Worm (Caenorhabditis elegans) whole organism, L1 larva: ENCODE results near the gene C05E4.12.

Experiments
- C04F5.9 ChIP-seq: sonication (generic microtip); optimal IDR thresholded peaks from 2 replicates; lab custom pipeline; 2016; ENCODE audit warnings: missing genetic modification characterization, missing compliant biosample characterization
- C16A3.4 ChIP-seq: fragments of 150-350 bp; optimal IDR thresholded peaks from 2 replicates; lab custom pipeline; 2014; ENCODE audit warnings: missing biosample characterization, missing genetic modification characterization
- C34B4.2 ChIP-seq: sonication (generic microtip); optimal IDR thresholded peaks from 2 replicates; lab custom pipeline; 2017; ENCODE audit warnings: mild to moderate bottlenecking, missing genetic modification characterization, missing compliant biosample characterization
- F16B12.6 ChIP-seq: fragments of 150-350 bp; optimal IDR thresholded peaks from 2 replicates; lab custom pipeline; 2014; ENCODE audit warnings: missing biosample characterization, missing genetic modification characterization
- aly-2 ChIP-seq: fragments of 150-350 bp; optimal IDR thresholded peaks from 2 replicates; lab custom pipeline; 2014; ENCODE audit warnings: missing biosample characterization, missing genetic modification characterization
- ama-1 ChIP-seq: fragments of 150-350 bp; optimal IDR thresholded peaks from 2 replicates; lab custom pipeline; 2014
- blmp-1 ChIP-seq: fragments of 150-350 bp; optimal IDR thresholded peaks from 2 replicates; lab custom pipeline; 2014; ENCODE audit warnings: missing biosample characterization, missing genetic modification characterization
- ceh-82 ChIP-seq, 3 experiments: fragments of 150-350 bp in 1 of 3; sonication (generic microtip) in 2 of 3; optimal IDR thresholded peaks; 2 replicates each; lab custom pipeline; 2014 to 2017; ENCODE audit warnings: missing biosample characterization in 3 of 3, missing genetic modification characterization in 3 of 3
- ceh-88 ChIP-seq: fragments of 200-800 bp; sonication (Bioruptor generic); IDR thresholded peaks from 2 replicates; pipeline ENCODE4 v1.3.6; 2022; ENCODE audit warnings: missing genetic modification characterization, missing compliant biosample characterization
- efl-1 ChIP-seq, 4 experiments: fragments of 150-350 bp; optimal IDR thresholded peaks in 3 of 4; peaks in 1 of 4; 1 replicate in 1 of 4; 2 replicates in 3 of 4; lab custom pipeline; 2014; ENCODE audit warnings: missing biosample characterization in 2 of 4, missing genetic modification characterization in 2 of 4, missing genetic modification reagents in 2 of 4
- egl-27 ChIP-seq, 2 experiments: fragments of 150-350 bp in 1 of 2; sonication (generic microtip); optimal IDR thresholded peaks; 3 replicates each; lab custom pipeline; 2017 to 2018; ENCODE audit warnings: missing biosample characterization in 2 of 2, missing genetic modification characterization in 2 of 2, missing genetic modification reagents in 2 of 2
- elt-2 ChIP-seq: sonication (generic microtip); optimal IDR thresholded peaks from 2 replicates; lab custom pipeline; 2016; ENCODE audit warnings: missing genetic modification characterization, mild to moderate bottlenecking, inconsistent platforms, missing compliant biosample characterization, missing genetic modification reagents
- fkh-10 ChIP-seq: sonication (generic microtip); optimal IDR thresholded peaks from 2 replicates; lab custom pipeline; 2017; ENCODE audit warnings: missing biosample characterization, missing genetic modification reagents, missing genetic modification characterization
- fkh-4 ChIP-seq: sonication (generic microtip); optimal IDR thresholded peaks from 2 replicates; lab custom pipeline; 2016; ENCODE audit warnings: missing compliant biosample characterization, missing genetic modification characterization, borderline replicate concordance
- fkh-8 ChIP-seq: sonication (generic microtip); optimal IDR thresholded peaks from 2 replicates; lab custom pipeline; 2016; ENCODE audit warnings: mild to moderate bottlenecking, missing genetic modification characterization, missing compliant biosample characterization
- hlh-17 ChIP-seq: fragments of 200-800 bp; sonication (Bioruptor generic); optimal IDR thresholded peaks from 2 replicates; lab custom pipeline; 2018; ENCODE audit warnings: missing genetic modification characterization, mild to moderate bottlenecking, missing compliant biosample characterization, moderate library complexity, borderline replicate concordance
- irx-1 ChIP-seq: sonication (generic microtip); optimal IDR thresholded peaks from 2 replicates; lab custom pipeline; 2016; ENCODE audit warnings: missing genetic modification characterization, missing compliant biosample characterization
- lin-13 ChIP-seq: fragments of 150-350 bp; optimal IDR thresholded peaks from 2 replicates; lab custom pipeline; 2014; ENCODE audit warnings: missing biosample characterization, missing genetic modification reagents, missing genetic modification characterization
- lin-35 ChIP-seq, 2 experiments: fragments of 150-350 bp; optimal IDR thresholded peaks; 2 replicates each; lab custom pipeline; 2014; ENCODE audit warnings: missing biosample characterization in 2 of 2, missing genetic modification characterization in 2 of 2, missing genetic modification reagents in 2 of 2
- lir-3 ChIP-seq: sonication (generic microtip); optimal IDR thresholded peaks from 2 replicates; lab custom pipeline; 2016; ENCODE audit warnings: mild to moderate bottlenecking, missing genetic modification characterization, moderate library complexity, missing compliant biosample characterization; ENCODE audit not compliant: poor library complexity
- mab-9 ChIP-seq: fragments of 200-800 bp; sonication (Bioruptor generic); IDR thresholded peaks from 2 replicates; pipeline ENCODE4 v1.3.6; 2022; ENCODE audit warnings: missing genetic modification reagents, missing genetic modification characterization, missing compliant biosample characterization
- mdl-1 ChIP-seq, 2 experiments: fragments of 150-350 bp; optimal IDR thresholded peaks; 2 replicates each; lab custom pipeline; 2014 to 2017; ENCODE audit warnings: missing biosample characterization in 2 of 2, missing genetic modification characterization in 2 of 2, inconsistent platforms in 1 of 2
- mef-2 ChIP-seq: fragments of 150-350 bp; optimal IDR thresholded peaks from 2 replicates; lab custom pipeline; 2014; ENCODE audit warnings: missing biosample characterization, missing genetic modification characterization
- nhr-11 ChIP-seq: fragments of 150-350 bp; optimal IDR thresholded peaks from 2 replicates; lab custom pipeline; 2014; ENCODE audit warnings: missing biosample characterization, missing genetic modification characterization
- nhr-12 ChIP-seq: sonication (generic microtip); optimal IDR thresholded peaks from 2 replicates; lab custom pipeline; 2017; ENCODE audit warnings: missing biosample characterization, missing genetic modification characterization
- nhr-20 ChIP-seq: sonication (generic microtip); optimal IDR thresholded peaks from 2 replicates; lab custom pipeline; 2016; ENCODE audit warnings: mild to moderate bottlenecking, missing genetic modification characterization, missing compliant biosample characterization
- nhr-237 ChIP-seq: fragments of 150-350 bp; optimal IDR thresholded peaks from 2 replicates; lab custom pipeline; 2014; ENCODE audit warnings: missing biosample characterization, missing genetic modification characterization
- nhr-28 ChIP-seq: fragments of 150-350 bp; optimal IDR thresholded peaks from 2 replicates; lab custom pipeline; 2014; ENCODE audit warnings: missing biosample characterization, missing genetic modification characterization
- nhr-71 ChIP-seq: sonication (generic microtip); optimal IDR thresholded peaks from 2 replicates; lab custom pipeline; 2016; ENCODE audit warnings: mild to moderate bottlenecking, missing genetic modification characterization, moderate library complexity, missing compliant biosample characterization
- nhr-77 ChIP-seq: fragments of 150-350 bp; optimal IDR thresholded peaks from 2 replicates; lab custom pipeline; 2014; ENCODE audit warnings: missing biosample characterization, missing genetic modification characterization
- nhr-84 ChIP-seq: sonication (generic microtip); optimal IDR thresholded peaks from 2 replicates; lab custom pipeline; 2017; ENCODE audit warnings: missing biosample characterization, missing genetic modification characterization
- nhr-85 ChIP-seq: sonication (generic microtip); peaks from one replicate; lab custom pipeline; 2016; ENCODE audit warnings: missing genetic modification characterization, inconsistent platforms, missing compliant biosample characterization
- nhr-90 ChIP-seq: sonication (generic microtip); optimal IDR thresholded peaks from 2 replicates; lab custom pipeline; 2016; ENCODE audit warnings: mild to moderate bottlenecking, missing genetic modification characterization, missing compliant biosample characterization; ENCODE audit not compliant: poor library complexity
- pqm-1 ChIP-seq: sonication (generic microtip); optimal IDR thresholded peaks from 3 replicates; lab custom pipeline; 2017; ENCODE audit warnings: missing biosample characterization, missing genetic modification characterization
- rnt-1 ChIP-seq: sonication (generic microtip); optimal IDR thresholded peaks from 2 replicates; lab custom pipeline; 2016; ENCODE audit warnings: mild to moderate bottlenecking, missing genetic modification characterization, moderate library complexity, missing compliant biosample characterization
- skn-1 ChIP-seq: fragments of 150-350 bp; optimal IDR thresholded peaks from 2 replicates; lab custom pipeline; 2014; ENCODE audit warnings: missing biosample characterization, missing genetic modification characterization
- snpc-4 ChIP-seq: fragments of 150-350 bp; optimal IDR thresholded peaks from 2 replicates; lab custom pipeline; 2014; ENCODE audit warnings: missing biosample characterization, missing genetic modification characterization
- snu-23 ChIP-seq: sonication (generic microtip); optimal IDR thresholded peaks from 2 replicates; lab custom pipeline; 2016; ENCODE audit warnings: missing genetic modification characterization, missing compliant biosample characterization
- sptf-1 ChIP-seq: fragments of 150-350 bp; optimal IDR thresholded peaks from 2 replicates; lab custom pipeline; 2014; ENCODE audit warnings: missing biosample characterization, missing genetic modification characterization
- sup-37 ChIP-seq: fragments of 200-800 bp; sonication (Bioruptor generic); optimal IDR thresholded peaks from 2 replicates; lab custom pipeline; 2018; ENCODE audit warnings: mild to moderate bottlenecking, missing genetic modification characterization, missing compliant biosample characterization
- tlp-1 ChIP-seq: fragments of 150-350 bp; optimal IDR thresholded peaks from 2 replicates; lab custom pipeline; 2014; ENCODE audit warnings: missing biosample characterization, missing genetic modification characterization
- unc-98 ChIP-seq: fragments of 200-800 bp; sonication (Bioruptor generic); IDR thresholded peaks from 2 replicates; pipeline ENCODE4 v1.3.6; 2022; ENCODE audit warnings: missing genetic modification characterization, missing compliant biosample characterization
- zag-1 ChIP-seq: fragments of 150-350 bp; optimal IDR thresholded peaks from 2 replicates; lab custom pipeline; 2014; ENCODE audit warnings: missing biosample characterization, missing genetic modification characterization
- zip-4 ChIP-seq: fragments of 200-800 bp; sonication (Bioruptor generic); optimal IDR thresholded peaks from 2 replicates; lab custom pipeline; 2018; ENCODE audit warnings: mild to moderate bottlenecking, missing genetic modification characterization, moderate library complexity, missing compliant biosample characterization
- ztf-11 ChIP-seq, 2 experiments: sonication (generic microtip); optimal IDR thresholded peaks; 2 replicates each; lab custom pipeline; 2016 to 2017; ENCODE audit warnings: missing genetic modification characterization in 2 of 2, missing biosample characterization in 1 of 2, missing compliant biosample characterization in 1 of 2
- ztf-4 ChIP-seq: fragments of 150-350 bp; optimal IDR thresholded peaks from 2 replicates; lab custom pipeline; 2014; ENCODE audit warnings: missing biosample characterization, missing genetic modification characterization

The C05E4.12 gene

DNA sequence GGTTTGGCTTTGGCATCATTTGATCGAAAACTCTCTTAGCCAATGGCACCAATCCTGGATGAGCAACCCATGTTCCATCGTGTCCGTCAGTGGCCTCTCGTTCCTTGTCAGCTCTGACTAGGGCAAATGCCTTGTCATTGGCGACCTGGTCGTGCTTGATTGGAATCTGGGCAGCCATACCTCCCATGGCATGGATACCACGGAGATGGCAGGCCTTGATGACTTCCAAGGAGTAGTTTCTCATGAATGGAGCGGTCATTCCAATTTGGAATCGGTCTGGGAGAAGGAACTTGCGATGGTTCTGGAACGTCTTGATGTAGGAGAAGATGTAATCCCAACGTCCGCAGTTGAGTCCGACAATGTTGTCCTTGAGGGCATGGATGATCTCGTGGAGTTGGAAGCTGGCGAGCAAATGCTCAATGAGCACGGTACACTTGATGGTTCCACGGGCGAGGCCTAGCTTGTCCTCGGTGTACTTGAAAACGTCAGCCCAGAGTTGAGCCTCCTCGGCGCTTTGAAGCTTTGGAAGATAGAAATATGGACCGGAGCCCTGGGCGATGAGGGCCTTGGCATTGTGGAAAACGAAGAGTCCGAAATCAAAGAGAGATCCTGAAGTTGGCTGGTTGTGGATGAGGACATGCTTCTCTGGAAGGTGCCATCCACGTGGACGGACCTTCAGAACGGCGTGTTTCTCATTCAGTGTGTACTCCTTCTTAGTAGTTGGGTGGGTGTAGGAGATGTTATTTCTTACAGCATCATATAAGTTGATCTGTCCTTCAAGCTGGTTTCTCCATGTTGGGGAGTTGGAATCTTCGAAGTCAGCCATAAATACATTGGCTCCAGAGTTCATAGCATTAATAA lies 36.6 kb downstream of the C05E4.12 start:
- no peak for TF ChIP-seq nhr-84
- no peak for TF ChIP-seq sptf-1 (tag; lab: Kevin White, UChicago)
- no peak for TF ChIP-seq fkh-10 (GFP tag; lab: Kevin White, UChicago)
- no peak for TF ChIP-seq mef-2 (tag; lab: Kevin White, UChicago)
- TF ChIP-seq mab-9 (GFP tag; lab: Robert Waterston, UW) = no peak
- no peak for TF ChIP-seq efl-1 (optimal IDR thresholded peaks at IDR 0.05; lab: Kevin White, UChicago)
- TF ChIP-seq efl-1 (GFP tag; optimal IDR thresholded peaks at IDR 0.05 in 1 of 2; lab: Kevin White, UChicago) = peak in 1 of 2 experiments; percentile 84
- TF ChIP-seq sup-37 (GFP tag; lab: Kevin White, UChicago) = peak; percentile 5
- no peak for TF ChIP-seq pqm-1 (tag; lab: Kevin White, UChicago)
- no peak for TF ChIP-seq F16B12.6 (tag; lab: Kevin White, UChicago)
- no peak for TF ChIP-seq nhr-237
- TF ChIP-seq hlh-17 (GFP tag; lab: Kevin White, UChicago) = no peak
- TF ChIP-seq egl-27 (tag; optimal IDR thresholded peaks at IDR 0.05; lab: Kevin White, UChicago) = no peak
- TF ChIP-seq snu-23 = peak; percentile 27
- no peak for TF ChIP-seq nhr-20 (tag; lab: Kevin White, UChicago)
- TF ChIP-seq mdl-1 (tag; optimal IDR thresholded peaks at IDR 0.05; lab: Kevin White, UChicago) = no peak
- TF ChIP-seq ceh-88 (GFP tag; lab: Robert Waterston, UW) = no peak
- peak; percentile 92 for TF ChIP-seq ama-1
- peak; percentile 34 for TF ChIP-seq aly-2 (tag; lab: Kevin White, UChicago)
- TF ChIP-seq C16A3.4 (tag; lab: Kevin White, UChicago) = peak; percentile 32
- peak; percentile 31 for TF ChIP-seq C04F5.9 (tag; lab: Kevin White, UChicago)
- TF ChIP-seq C34B4.2 (tag; lab: Kevin White, UChicago) = no peak
- TF ChIP-seq tlp-1 = no peak
- TF ChIP-seq snpc-4 = no peak
- no peak for TF ChIP-seq elt-2 (tag; lab: Kevin White, UChicago)
- TF ChIP-seq nhr-77 (tag; lab: Kevin White, UChicago) = no peak
- peak; percentile 49 for TF ChIP-seq nhr-85 (tag; lab: Kevin White, UChicago)

DNA sequence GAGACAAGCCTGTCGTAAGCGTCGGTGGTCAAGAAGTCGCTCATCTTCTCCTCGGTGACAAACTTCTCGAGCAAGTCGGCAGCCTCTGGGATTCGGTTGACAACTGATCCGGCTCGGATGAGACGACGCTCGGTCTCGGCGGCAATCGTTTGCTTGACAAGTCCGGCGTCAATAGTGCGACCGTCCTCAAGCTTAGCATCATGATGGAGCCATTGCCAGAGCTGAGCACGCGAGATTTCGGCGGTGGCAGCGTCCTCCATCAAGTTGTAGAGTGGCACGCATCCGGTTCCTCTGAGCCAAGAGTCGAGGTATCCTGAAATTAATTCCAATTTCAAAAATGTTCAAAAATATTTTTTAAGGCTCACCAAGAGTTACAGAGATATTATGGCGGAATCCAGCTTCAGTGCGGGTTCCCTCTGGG lies 37.3 kb downstream of the C05E4.12 start:
- peak; percentile 56 for TF ChIP-seq nhr-90 (tag; lab: Kevin White, UChicago)
- no peak for TF ChIP-seq ceh-82 (tag; optimal IDR thresholded peaks at IDR 0.05; lab: Kevin White, UChicago)
- TF ChIP-seq skn-1 (tag; lab: Kevin White, UChicago) = no peak
- TF ChIP-seq rnt-1 (tag; lab: Kevin White, UChicago) = peak; percentile 9
- peak; percentile 97 for TF ChIP-seq aly-2 (tag; lab: Kevin White, UChicago)
- TF ChIP-seq nhr-28 (tag; lab: Kevin White, UChicago) = no peak
- TF ChIP-seq nhr-12 = no peak
- no peak for TF ChIP-seq lin-13 (GFP tag; lab: Kevin White, UChicago)
- TF ChIP-seq efl-1 (optimal IDR thresholded peaks at IDR 0.05; lab: Kevin White, UChicago) = no peak
- peak in 1 of 2 experiments; percentile 93 for TF ChIP-seq efl-1 (GFP tag; optimal IDR thresholded peaks at IDR 0.05 in 1 of 2; lab: Kevin White, UChicago)
- peak; percentile 10 for TF ChIP-seq lir-3 (tag; lab: Kevin White, UChicago)
- peak; percentile 60 for TF ChIP-seq ama-1
- peak; percentile 8 for TF ChIP-seq elt-2 (tag; lab: Kevin White, UChicago)
- TF ChIP-seq, all 84 proteins: peak for 7

- TF ChIP-seq blmp-1 (no peak), nhr-11 (peak; percentile 17), mef-2 (tag; lab: Kevin White, UChicago) (no peak), zip-4 (GFP tag; lab: Kevin White, UChicago) (peak; percentile 23), nhr-84 (peak; percentile 59), fkh-4 (tag; lab: Kevin White, UChicago) (no peak), zag-1 (tag; lab: Kevin White, UChicago) (no peak), nhr-90 (tag; lab: Kevin White, UChicago) (peak; percentile 76), unc-98 (GFP tag; lab: Robert Waterston, UW) (no peak), snu-23 (peak; percentile 78), irx-1 (peak; percentile 3), nhr-71 (tag; lab: Kevin White, UChicago) (peak; percentile 84), lin-35 (GFP tag; optimal IDR thresholded peaks at IDR 0.05; lab: Kevin White, UChicago) (peak in 1 of 2 experiments; percentile 85), hlh-17 (GFP tag; lab: Kevin White, UChicago) (no peak), ztf-11 (tag; optimal IDR thresholded peaks at IDR 0.05; lab: Kevin White, UChicago) (peak in 1 of 2 experiments; percentile 5), fkh-8 (tag; lab: Kevin White, UChicago) (peak; percentile 46), aly-2 (tag; lab: Kevin White, UChicago) (peak; percentile 100), ztf-4 (tag; lab: Kevin White, UChicago) (peak; percentile 85), C16A3.4 (tag; lab: Kevin White, UChicago) (peak; percentile 92), lir-3 (tag; lab: Kevin White, UChicago) (peak; percentile 47), ceh-88 (GFP tag; lab: Robert Waterston, UW) (peak; percentile 38; the same call in 1 of the 2 replicates)
Observed at ce11 chrV:723895-724352, 37.9 kb downstream of the C05E4.12 start, which contains the start of gene fbxb-72. TSS of gene fbxb-72 (minus strand) at chrV:723952.
